Fruit fly (Drosophila melanogaster): ENCODE results near the gene nmo.

The nmo gene

dm6 chr3L:8076160-8076559, 97.3 kb downstream of the nmo start:
- TF ChIP-seq pdm3 (GFP tag; optimal IDR thresholded peaks at IDR 0.05), result no peak
- peak; percentile 29 for TF ChIP-seq CG3032 (tag; optimal IDR thresholded peaks at IDR 0.05)
- TF ChIP-seq OdsH (GFP tag; optimal IDR thresholded peaks at IDR 0.05), result no peak
- peak; percentile 9 for TF ChIP-seq achi (GFP tag; optimal IDR thresholded peaks at IDR 0.05)
- peak; percentile 4 for TF ChIP-seq Ets96B (tag; optimal IDR thresholded peaks at IDR 0.05)
- TF ChIP-seq CG34406 (GFP tag; optimal IDR thresholded peaks at IDR 0.05), result peak; percentile 1
- TF ChIP-seq esn (GFP tag; optimal IDR thresholded peaks at IDR 0.05), result peak; percentile 39
- no peak for TF ChIP-seq Hr38 (GFP tag; optimal IDR thresholded peaks at IDR 0.05)
- no peak for TF ChIP-seq Sox15 (GFP tag; optimal IDR thresholded peaks at IDR 0.05)
- TF ChIP-seq CG6276 (GFP tag; optimal IDR thresholded peaks at IDR 0.05), result peak; percentile 5
- TF ChIP-seq CG31627 (GFP tag; optimal IDR thresholded peaks at IDR 0.05), result peak; percentile 22
- 0 out of 3 replicates have a peak, but pooled peaks have one; percentile 14 for TF ChIP-seq CG6163 (GFP tag; IDR thresholded peaks at IDR 0.05)
- TF ChIP-seq CG6792 (GFP tag; optimal IDR thresholded peaks at IDR 0.05), result peak; percentile 28
- TF ChIP-seq net (GFP tag; optimal IDR thresholded peaks at IDR 0.05), result no peak
- no peak for TF ChIP-seq fd59A (GFP tag; optimal IDR thresholded peaks at IDR 0.05)
- peak; percentile 27 for TF ChIP-seq lz (GFP tag; optimal IDR thresholded peaks at IDR 0.05)
- TF ChIP-seq CG8632 (GFP tag; optimal IDR thresholded peaks at IDR 0.05), result no peak
- TF ChIP-seq Eip78C (GFP tag), result peak; percentile 89
- no peak for TF ChIP-seq Lpt (GFP tag; optimal IDR thresholded peaks at IDR 0.05)
- no peak; the same call in 2 of the 3 replicates for TF ChIP-seq CG8119 (GFP tag; IDR thresholded peaks at IDR 0.05)
- TF ChIP-seq Hr39 (GFP tag; optimal IDR thresholded peaks at IDR 0.05), result peak; percentile 8
- no peak for TF ChIP-seq salr (GFP tag; optimal IDR thresholded peaks at IDR 0.05)
- TF ChIP-seq CG4318 (GFP tag; optimal IDR thresholded peaks at IDR 0.05), result no peak
- TF ChIP-seq CG1621 (tag; optimal IDR thresholded peaks at IDR 0.05), result no peak
- TF ChIP-seq CG6854 (GFP tag; optimal IDR thresholded peaks at IDR 0.05), result no peak
- TF ChIP-seq svp (GFP tag), result peak; percentile 33
- TF ChIP-seq CG32006 (GFP tag; optimal IDR thresholded peaks at IDR 0.05), result peak; percentile 33
- no peak for TF ChIP-seq CG9139 (GFP tag; optimal IDR thresholded peaks at IDR 0.05)
- peak; percentile 28 for TF ChIP-seq CG6808 (GFP tag; optimal IDR thresholded peaks at IDR 0.05)
- no peak for TF ChIP-seq vri (GFP tag; optimal IDR thresholded peaks at IDR 0.05)
- TF ChIP-seq dsx (GFP tag; optimal IDR thresholded peaks at IDR 0.05; ENCODE audit: poor library complexity, severe bottlenecking), result peak; percentile 37
- TF ChIP-seq Hr4 (GFP tag; optimal IDR thresholded peaks at IDR 0.05), result peak; percentile 20
- no peak for TF ChIP-seq Ets21C (GFP tag; optimal IDR thresholded peaks at IDR 0.05)
- TF ChIP-seq CG15336 (GFP tag; IDR thresholded peaks at IDR 0.05), result 0 out of 2 replicates have a peak, but pooled peaks have one; percentile 6
- no peak for TF ChIP-seq Blimp-1 (GFP tag; optimal IDR thresholded peaks at IDR 0.05)
- no peak for TF ChIP-seq Eip93F (GFP tag; optimal IDR thresholded peaks at IDR 0.05)
- TF ChIP-seq spab (GFP tag; optimal IDR thresholded peaks at IDR 0.05), result peak; percentile 0
- no peak for TF ChIP-seq Gug (GFP tag; IDR thresholded peaks at IDR 0.05)
- TF ChIP-seq acj6 (GFP tag; optimal IDR thresholded peaks at IDR 0.05), result peak; percentile 21
- no peak for TF ChIP-seq dac (GFP tag; optimal IDR thresholded peaks at IDR 0.05)
- peak; percentile 17 for TF ChIP-seq CG10631 (GFP tag; optimal IDR thresholded peaks at IDR 0.05)
- TF ChIP-seq CG7368 (GFP tag; optimal IDR thresholded peaks at IDR 0.05), result peak; percentile 10
- TF ChIP-seq CG16779 (tag; optimal IDR thresholded peaks at IDR 0.05), result no peak
- TF ChIP-seq cyc (GFP tag; optimal IDR thresholded peaks at IDR 0.05), result peak; percentile 12
- no peak for TF ChIP-seq Sox14 (GFP tag; optimal IDR thresholded peaks at IDR 0.05)
- TF ChIP-seq fkh (GFP tag; optimal IDR thresholded peaks at IDR 0.05), result no peak
- peak; percentile 46 for TF ChIP-seq CG3919 (GFP tag; optimal IDR thresholded peaks at IDR 0.05)
- TF ChIP-seq topi (GFP tag; optimal IDR thresholded peaks at IDR 0.05), result peak; percentile 38
- no peak for TF ChIP-seq fd85E (GFP tag; optimal IDR thresholded peaks at IDR 0.05)
- TF ChIP-seq CG8319 (GFP tag; optimal IDR thresholded peaks at IDR 0.05), result no peak
- no peak for TF ChIP-seq eg (GFP tag; IDR thresholded peaks at IDR 0.05)
- no peak for TF ChIP-seq CG11294 (GFP tag; IDR thresholded peaks at IDR 0.05)
- peak; percentile 61 for TF ChIP-seq Eip75B (GFP tag; optimal IDR thresholded peaks at IDR 0.05)

Measured in whole organism, prepupa.